Fruit fly (Drosophila melanogaster) Kc167 (cell line): ENCODE data around the gene NUCB1.

ENCODE experiments used
- Myc ChIP-seq: fragments of >200 bp; optimal IDR thresholded peaks from 2 replicates; lab custom pipeline; 2017; ENCODE audit warnings: missing external identifiers
- Sin3A ChIP-seq: fragments of >200 bp; optimal IDR thresholded peaks from 2 replicates; lab custom pipeline; 2018; ENCODE audit warnings: missing external identifiers
- h ChIP-seq: fragments of >200 bp; optimal IDR thresholded peaks from 3 replicates; lab custom pipeline; 2018; ENCODE audit warnings: missing external identifiers
- insv ChIP-seq: fragments of >200 bp; optimal IDR thresholded peaks from 3 replicates; lab custom pipeline; 2018; ENCODE audit warnings: missing external identifiers
- psq ChIP-seq: fragments of >200 bp; optimal IDR thresholded peaks from 2 replicates; lab custom pipeline; 2017; ENCODE audit warnings: missing external identifiers
- ttk ChIP-seq: sonication (Bioruptor generic); optimal IDR thresholded peaks from 2 replicates; lab custom pipeline; 2017; ENCODE audit warnings: missing external identifiers

NUCB1 gene

dm6 chr3L:17817821-17818220, 15.7 kb upstream of the NUCB1 start, which contains the start of gene Ir75a:
Gene Ir75a (minus strand): TSS chr3L:17817921.
- TF ChIP-seq ttk (lab: Kevin White, UChicago) (no peak), psq (lab: Kevin White, UChicago) (no peak), Sin3A (lab: Kevin White, UChicago) (no peak), h (no peak), Myc (lab: Kevin White, UChicago) (no peak), insv (lab: Kevin White, UChicago) (no peak)

dm6 chr3L:17814036-17814435, 12.0 kb upstream of the NUCB1 start, which contains the start of gene Cln3:
Gene Cln3 (minus strand): TSS chr3L:17814119.
- TF ChIP-seq Sin3A (lab: Kevin White, UChicago), result no peak
- TF ChIP-seq Myc (lab: Kevin White, UChicago), result no peak
- TF ChIP-seq insv (lab: Kevin White, UChicago), result no peak
- TF ChIP-seq h, result no peak
- no peak for TF ChIP-seq ttk (lab: Kevin White, UChicago)

- TF ChIP-seq psq (lab: Kevin White, UChicago) (no peak), Sin3A (lab: Kevin White, UChicago) (no peak), h (no peak), ttk (lab: Kevin White, UChicago) (no peak), insv (lab: Kevin White, UChicago) (no peak), Myc (lab: Kevin White, UChicago) (no peak)
Observed at dm6 chr3L:17808597-17809213, 6.6 kb upstream of the NUCB1 start, which contains the start of gene CG32191. Gene CG32191 (minus strand): TSS chr3L:17809146.

- TF ChIP-seq Myc (lab: Kevin White, UChicago), result no peak
- TF ChIP-seq insv (lab: Kevin White, UChicago), result no peak
- no peak for TF ChIP-seq h
- TF ChIP-seq ttk (lab: Kevin White, UChicago), result no peak
- no peak for TF ChIP-seq psq (lab: Kevin White, UChicago)
- TF ChIP-seq Sin3A (lab: Kevin White, UChicago), result no peak
Observed at dm6 chr3L:17806357-17807025, 4.4 kb upstream of the NUCB1 start, which contains the start of gene CG32187. Gene CG32187 (minus strand): TSS chr3L:17806365.

DNA sequence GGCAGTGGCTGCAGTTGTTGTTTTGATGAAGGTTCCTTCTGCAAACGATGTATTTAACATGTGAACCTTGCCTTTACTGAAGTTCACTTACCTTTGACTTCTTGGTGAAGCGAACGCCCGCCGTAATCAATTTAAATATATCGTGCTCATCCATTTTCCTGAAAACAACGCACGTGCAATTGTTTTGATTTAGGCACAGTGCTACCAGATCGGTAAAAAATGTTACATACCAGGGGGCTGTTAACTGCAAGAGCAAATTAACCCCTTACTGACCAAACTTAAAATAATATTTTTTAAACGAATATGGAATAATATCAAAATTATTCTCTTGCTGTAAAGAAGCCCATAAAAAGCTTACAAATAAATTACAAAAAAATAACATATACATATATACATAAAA, 2.4 kb upstream of the NUCB1 start, which contains the start of gene ais:
Gene ais, minus strand, starts transcription at position 205 of the 400 bp plus-strand sequence.
- TF ChIP-seq insv (lab: Kevin White, UChicago) (no peak), h (no peak), Myc (lab: Kevin White, UChicago) (no peak), Sin3A (lab: Kevin White, UChicago) (no peak), psq (lab: Kevin White, UChicago) (no peak), ttk (lab: Kevin White, UChicago) (no peak)

- TF ChIP-seq psq (lab: Kevin White, UChicago), result no peak
- TF ChIP-seq insv (lab: Kevin White, UChicago), result no peak
- no peak for TF ChIP-seq Sin3A (lab: Kevin White, UChicago)
- no peak for TF ChIP-seq h
- no peak for TF ChIP-seq Myc (lab: Kevin White, UChicago)
- no peak for TF ChIP-seq ttk (lab: Kevin White, UChicago)
Observed at dm6 chr3L:17797494-17797893, 4.6 kb downstream of the NUCB1 start, which contains the start of gene CG42816. Gene CG42816 (minus strand): TSS chr3L:17797594.

DNA sequence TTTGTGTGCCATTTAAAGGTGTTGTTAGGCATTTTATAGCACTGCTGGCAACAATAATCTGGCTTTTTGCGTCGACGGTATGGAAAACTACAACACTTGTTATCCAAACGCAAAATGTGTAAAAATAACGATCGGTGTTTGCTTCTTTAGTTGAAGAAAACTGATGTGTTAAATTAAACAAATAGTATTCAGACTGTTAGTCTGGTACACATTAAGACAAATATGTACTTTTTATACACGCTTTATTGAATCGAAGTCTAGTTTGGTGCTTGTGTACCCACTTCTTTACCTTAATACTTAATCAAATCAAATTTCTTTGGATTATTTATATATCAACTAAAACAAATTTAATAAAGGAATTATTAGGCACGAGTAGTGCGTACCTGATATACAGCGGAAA, 10.6 kb downstream of the NUCB1 start:
- TF ChIP-seq Sin3A (lab: Kevin White, UChicago), result no peak
- no peak for TF ChIP-seq psq (lab: Kevin White, UChicago)
- no peak for TF ChIP-seq h
- no peak for TF ChIP-seq insv (lab: Kevin White, UChicago)
- TF ChIP-seq Myc (lab: Kevin White, UChicago), result no peak
- TF ChIP-seq ttk (lab: Kevin White, UChicago), result no peak

DNA sequence AAGACGTTTGTCGTGTGGAACGTTAAGA, 10.8 kb downstream of the NUCB1 start, which contains the start of gene CG42815:
Gene CG42815, minus strand, starts transcription at position 20 of the 28 bp plus-strand sequence.
- TF ChIP-seq Sin3A (lab: Kevin White, UChicago), result no peak
- no peak for TF ChIP-seq insv (lab: Kevin White, UChicago)
- no peak for TF ChIP-seq Myc (lab: Kevin White, UChicago)
- no peak for TF ChIP-seq h
- no peak for TF ChIP-seq ttk (lab: Kevin White, UChicago)
- TF ChIP-seq psq (lab: Kevin White, UChicago), result no peak

- TF ChIP-seq insv (lab: Kevin White, UChicago), result no peak
- no peak for TF ChIP-seq h
- no peak for TF ChIP-seq psq (lab: Kevin White, UChicago)
- no peak for TF ChIP-seq Sin3A (lab: Kevin White, UChicago)
- TF ChIP-seq Myc (lab: Kevin White, UChicago), result no peak
- no peak for TF ChIP-seq ttk (lab: Kevin White, UChicago)
Observed at dm6 chr3L:17791067-17791466, 11.0 kb downstream of the NUCB1 start.

dm6 chr3L:17763987-17764386, 38.1 kb downstream of the NUCB1 start, which contains the start of the genes Adgf-A and Adgf-A2:
Gene Adgf-A (minus strand): TSS chr3L:17764158.
Gene Adgf-A2 (minus strand): TSS chr3L:17764158.
- TF ChIP-seq insv (lab: Kevin White, UChicago) (no peak), Myc (lab: Kevin White, UChicago) (no peak), ttk (lab: Kevin White, UChicago) (no peak), h (no peak), psq (lab: Kevin White, UChicago) (no peak), Sin3A (lab: Kevin White, UChicago) (no peak)

DNA sequence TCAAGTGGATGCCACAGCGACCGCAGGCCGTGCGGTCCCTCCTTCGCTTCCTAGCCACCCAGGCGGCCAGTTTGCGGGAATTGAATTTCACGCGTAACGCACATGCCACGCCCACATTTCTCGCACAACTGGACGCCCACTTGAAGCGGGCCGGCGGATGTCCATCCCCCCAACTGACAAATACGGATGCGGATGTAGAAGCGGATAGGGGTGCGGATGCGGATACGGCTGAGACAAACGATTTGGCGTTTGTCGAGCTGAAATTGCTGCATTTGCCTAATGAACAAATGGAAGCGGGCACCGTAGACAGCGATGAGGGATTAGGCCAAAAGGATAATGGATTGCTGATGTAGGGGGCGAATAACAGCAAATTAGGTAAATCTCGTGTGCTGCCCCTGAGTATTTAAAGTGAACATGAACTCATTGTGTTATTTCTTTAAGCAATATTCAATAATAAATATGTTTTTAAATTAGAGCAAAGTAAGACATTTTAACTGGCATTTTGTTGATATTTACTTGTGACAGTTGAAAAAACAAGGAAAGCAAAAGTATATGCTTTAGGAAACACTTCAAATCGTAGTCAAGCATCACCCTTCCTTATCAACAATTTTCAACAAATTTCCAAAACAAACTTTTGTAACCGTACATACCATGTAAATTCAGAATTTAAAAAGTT, 42.9 kb downstream of the NUCB1 start, which contains the start of gene CG32181:
Gene CG32181, plus strand, starts transcription at position 626 of the 676 bp plus-strand sequence.
- TF ChIP-seq Myc (lab: Kevin White, UChicago), result no peak
- no peak for TF ChIP-seq ttk (lab: Kevin White, UChicago)
- no peak for TF ChIP-seq psq (lab: Kevin White, UChicago)
- TF ChIP-seq Sin3A (lab: Kevin White, UChicago), result no peak
- TF ChIP-seq insv (lab: Kevin White, UChicago), result no peak
- no peak for TF ChIP-seq h

dm6 chr3L:17758084-17758211, 44.1 kb downstream of the NUCB1 start, which contains the start of gene CG32182:
Gene CG32182 (plus strand): TSS chr3L:17758112.
- TF ChIP-seq insv (lab: Kevin White, UChicago), result no peak
- TF ChIP-seq h, result no peak
- TF ChIP-seq ttk (lab: Kevin White, UChicago), result no peak
- TF ChIP-seq Sin3A (lab: Kevin White, UChicago), result no peak
- TF ChIP-seq Myc (lab: Kevin White, UChicago), result no peak
- TF ChIP-seq psq (lab: Kevin White, UChicago), result no peak
